Fruit fly (Drosophila melanogaster) whole organism, embryonic: Measurements from ENCODE around the gene Hacd1.

Experiments
- Bdp1 ChIP-seq: fragments of 200-800 bp; sonication (Bioruptor generic); optimal IDR thresholded peaks from 3 replicates; lab custom pipeline; 2016; ENCODE audit warnings: missing biosample characterization, missing genetic modification characterization
- BtbVII ChIP-seq: fragments of 200-800 bp; sonication (Bioruptor generic); optimal IDR thresholded peaks from 3 replicates; lab custom pipeline; 2017; ENCODE audit warnings: missing biosample characterization, mild to moderate bottlenecking, missing genetic modification characterization
- C15 ChIP-seq: fragments of 200-800 bp; sonication (Bioruptor generic); IDR thresholded peaks from 3 replicates; pipeline ENCODE4 v1.3.6; 2022; ENCODE audit warnings: missing biosample characterization, missing genetic modification characterization
- CG10209 ChIP-seq: fragments of 200-800 bp; sonication (Bioruptor generic); optimal IDR thresholded peaks from 3 replicates; lab custom pipeline; 2017; ENCODE audit warnings: missing biosample characterization, mild to moderate bottlenecking, missing genetic modification characterization, missing genetic modification reagents
- CG10462 ChIP-seq: fragments of 200-800 bp; sonication (Bioruptor generic); optimal IDR thresholded peaks from 2 replicates; lab custom pipeline; 2016; ENCODE audit warnings: missing biosample characterization, missing genetic modification characterization
- CG10959 ChIP-seq: fragments of 200-800 bp; sonication (Bioruptor generic); IDR thresholded peaks from 2 replicates; pipeline ENCODE4 v1.3.6; 2022; ENCODE audit warnings: missing biosample characterization, missing genetic modification characterization
- CG11723 ChIP-seq: fragments of 200-800 bp; sonication (Bioruptor generic); optimal IDR thresholded peaks from 2 replicates; lab custom pipeline; 2017; ENCODE audit warnings: missing biosample characterization, mild to moderate bottlenecking, missing genetic modification characterization
- CG13123 ChIP-seq: fragments of 200-800 bp; sonication (Bioruptor generic); optimal IDR thresholded peaks from 2 replicates; lab custom pipeline; 2016; ENCODE audit warnings: missing biosample characterization, missing genetic modification characterization
- CG15696 ChIP-seq: fragments of 200-800 bp; sonication (Bioruptor generic); optimal IDR thresholded peaks from 2 replicates; lab custom pipeline; 2019; ENCODE audit warnings: missing biosample characterization, mild to moderate bottlenecking, missing genetic modification characterization, moderate library complexity
- CG18476 ChIP-seq: fragments of 200-800 bp; sonication (Bioruptor generic); optimal IDR thresholded peaks from 2 replicates; lab custom pipeline; 2016; ENCODE audit warnings: missing biosample characterization, mild to moderate bottlenecking, missing genetic modification characterization
- CG2116 ChIP-seq: fragments of 200-800 bp; sonication (Bioruptor generic); optimal IDR thresholded peaks from 3 replicates; lab custom pipeline; 2018; ENCODE audit warnings: missing biosample characterization, mild to moderate bottlenecking, missing genetic modification characterization
- CG31224 ChIP-seq: fragments of 200-800 bp; sonication (Bioruptor generic); IDR thresholded peaks from 2 replicates; pipeline ENCODE4 v1.3.6; 2022; ENCODE audit warnings: missing biosample characterization, missing genetic modification characterization
- CG34224 ChIP-seq: fragments of 200-800 bp; sonication (Bioruptor generic); IDR thresholded peaks from 3 replicates; pipeline ENCODE4 v1.3.6; 2022; ENCODE audit warnings: missing biosample characterization, missing genetic modification characterization; ENCODE audit not compliant: partially characterized antibody
- CG34422 ChIP-seq: fragments of 200-800 bp; sonication (Bioruptor generic); IDR thresholded peaks from 3 replicates; pipeline ENCODE4 v1.3.6; 2022; ENCODE audit warnings: missing biosample characterization, missing genetic modification characterization
- CG6654 ChIP-seq: fragments of 200-800 bp; sonication (Bioruptor generic); optimal IDR thresholded peaks from 2 replicates; lab custom pipeline; 2017; ENCODE audit warnings: missing biosample characterization, mild to moderate bottlenecking, missing genetic modification characterization
- Camta ChIP-seq: fragments of 200-800 bp; sonication (Bioruptor generic); optimal IDR thresholded peaks from 2 replicates; lab custom pipeline; 2016; ENCODE audit warnings: missing biosample characterization, missing genetic modification characterization
- Deaf1 ChIP-seq: fragments of 200-800 bp; optimal IDR thresholded peaks from 3 replicates; lab custom pipeline; 2019; ENCODE audit warnings: missing biosample characterization, mild to moderate bottlenecking, missing genetic modification characterization, moderate library complexity
- Doc2 ChIP-seq: fragments of 200-800 bp; sonication (Bioruptor generic); IDR thresholded peaks from 2 replicates; pipeline ENCODE4 v1.3.6; 2022; ENCODE audit warnings: missing biosample characterization, missing genetic modification characterization
- HLHmδ ChIP-seq: fragments of 200-800 bp; sonication (Bioruptor generic); optimal IDR thresholded peaks from 2 replicates; lab custom pipeline; 2018; ENCODE audit warnings: missing biosample characterization, mild to moderate bottlenecking, missing genetic modification characterization, moderate library complexity
- Hmr ChIP-seq: fragments of 200-800 bp; sonication (Bioruptor generic); optimal IDR thresholded peaks from 3 replicates; lab custom pipeline; 2017; ENCODE audit warnings: mild to moderate bottlenecking, missing biosample characterization, missing genetic modification reagents, missing genetic modification characterization
- Hr78 ChIP-seq, 2 experiments: fragments of 200-800 bp in 1 of 2; fragments of >200 bp in 1 of 2; sonication (Bioruptor generic) in 1 of 2; optimal IDR thresholded peaks; 2 replicates each; lab custom pipeline; 2017 to 2019; ENCODE audit warnings: missing biosample characterization in 2 of 2, missing genetic modification characterization in 2 of 2, mild to moderate bottlenecking in 1 of 2, moderate library complexity in 1 of 2
- MBD-R2 ChIP-seq: fragments of 200-800 bp; sonication (Bioruptor generic); IDR thresholded peaks from 2 replicates; pipeline ENCODE4 v1.3.6; 2022; ENCODE audit warnings: missing biosample characterization, missing genetic modification characterization
- Myb ChIP-seq: fragments of 200-800 bp; sonication (Bioruptor generic); optimal IDR thresholded peaks from 2 replicates; lab custom pipeline; 2016; ENCODE audit warnings: missing biosample characterization, missing genetic modification characterization
- NC2α ChIP-seq: fragments of 200-800 bp; sonication (Bioruptor generic); optimal IDR thresholded peaks from 2 replicates; lab custom pipeline; 2016; ENCODE audit warnings: missing biosample characterization, missing genetic modification characterization
- Oli ChIP-seq: fragments of 200-800 bp; sonication (Bioruptor generic); optimal IDR thresholded peaks from 2 replicates; lab custom pipeline; 2018; ENCODE audit warnings: missing biosample characterization, mild to moderate bottlenecking, missing genetic modification characterization, moderate library complexity
- Opbp ChIP-seq: fragments of 200-800 bp; sonication (Bioruptor generic); IDR thresholded peaks from 3 replicates; pipeline ENCODE4 v1.3.6; 2022; ENCODE audit warnings: missing biosample characterization, missing genetic modification characterization; ENCODE audit not compliant: partially characterized antibody
- PHDP ChIP-seq: fragments of 200-800 bp; sonication (Bioruptor generic); optimal IDR thresholded peaks from 3 replicates; lab custom pipeline; 2018; ENCODE audit warnings: missing biosample characterization, mild to moderate bottlenecking, missing genetic modification characterization, moderate library complexity
- Rfx ChIP-seq: fragments of 200-800 bp; sonication (Bioruptor generic); IDR thresholded peaks from 2 replicates; pipeline ENCODE4 v1.3.6; 2022; ENCODE audit warnings: missing biosample characterization, missing genetic modification characterization
- Rx ChIP-seq: fragments of 200-800 bp; sonication (Bioruptor generic); IDR thresholded peaks from 2 replicates; pipeline ENCODE4 v1.3.6; 2022; ENCODE audit warnings: missing biosample characterization, missing genetic modification characterization
- Six4 ChIP-seq: fragments of 200-800 bp; sonication (Bioruptor generic); optimal IDR thresholded peaks from 2 replicates; lab custom pipeline; 2016; ENCODE audit warnings: missing biosample characterization, missing genetic modification characterization
- Sox102F ChIP-seq: fragments of 200-800 bp; sonication (Bioruptor generic); optimal IDR thresholded peaks from 2 replicates; lab custom pipeline; 2018; ENCODE audit warnings: missing biosample characterization, mild to moderate bottlenecking, missing genetic modification characterization, moderate library complexity
- Usf ChIP-seq: fragments of 200-800 bp; sonication (Bioruptor generic); optimal IDR thresholded peaks from 2 replicates; lab custom pipeline; 2017; ENCODE audit warnings: missing genotype, missing biosample characterization, missing genetic modification characterization
- ase ChIP-seq: fragments of 200-800 bp; sonication (Bioruptor generic); IDR thresholded peaks from 3 replicates; pipeline ENCODE4 v1.3.6; 2022; ENCODE audit warnings: missing biosample characterization, missing genetic modification characterization
- bbx ChIP-seq: fragments of 200-800 bp; sonication (Bioruptor generic); IDR thresholded peaks from 2 replicates; pipeline ENCODE4 v1.3.6; 2022; ENCODE audit warnings: missing biosample characterization, missing genetic modification characterization; ENCODE audit not compliant: partially characterized antibody
- dati ChIP-seq: fragments of 200-800 bp; sonication (Bioruptor generic); IDR thresholded peaks from 2 replicates; pipeline ENCODE4 v1.3.6; 2022; ENCODE audit warnings: missing biosample characterization, missing genetic modification characterization
- emc ChIP-seq: fragments of 200-800 bp; sonication (Bioruptor generic); optimal IDR thresholded peaks from 2 replicates; lab custom pipeline; 2016; ENCODE audit warnings: missing biosample characterization, missing genetic modification characterization
- gsb ChIP-seq: fragments of 200-800 bp; sonication (Bioruptor generic); IDR thresholded peaks from 2 replicates; pipeline ENCODE4 v1.3.6; 2022; ENCODE audit warnings: missing biosample characterization, missing genetic modification characterization
- lmd ChIP-seq: fragments of 200-800 bp; sonication (Bioruptor generic); IDR thresholded peaks from 2 replicates; pipeline ENCODE4 v1.3.6; 2022; ENCODE audit warnings: missing biosample characterization, missing genetic modification characterization
- nom ChIP-seq: fragments of 200-800 bp; sonication (Bioruptor generic); optimal IDR thresholded peaks from 2 replicates; lab custom pipeline; 2017; ENCODE audit warnings: missing biosample characterization, missing genetic modification characterization, mild to moderate bottlenecking, moderate library complexity, missing genetic modification reagents
- odd ChIP-seq: fragments of 200-800 bp; sonication (Bioruptor generic); optimal IDR thresholded peaks from 2 replicates; lab custom pipeline; 2017; ENCODE audit warnings: missing biosample characterization, mild to moderate bottlenecking, missing genetic modification characterization
- onecut ChIP-seq: fragments of 200-800 bp; sonication (Bioruptor generic); IDR thresholded peaks from 2 replicates; pipeline ENCODE4 v1.3.6; 2022; ENCODE audit warnings: missing biosample characterization, missing genetic modification characterization
- otp ChIP-seq: fragments of 200-800 bp; sonication (Bioruptor generic); IDR thresholded peaks from 3 replicates; pipeline ENCODE4, ENCODE4 v1.3.6; 2022; ENCODE audit warnings: missing biosample characterization, missing genetic modification characterization
- peb ChIP-seq: fragments of 200-800 bp; sonication (Bioruptor generic); IDR thresholded peaks from 2 replicates; pipeline ENCODE4 v1.3.6; 2022; ENCODE audit warnings: missing biosample characterization, missing genetic modification characterization
- scrt ChIP-seq: fragments of 200-800 bp; sonication (Bioruptor generic); optimal IDR thresholded peaks from 2 replicates; lab custom pipeline; 2018; ENCODE audit warnings: missing biosample characterization, mild to moderate bottlenecking, missing genetic modification characterization, moderate library complexity
- sens ChIP-seq: fragments of 200-800 bp; sonication (Bioruptor generic); peaks from one replicate; lab custom pipeline; 2016; ENCODE audit warnings: missing biosample characterization, missing genetic modification characterization
- slbo ChIP-seq: fragments of 200-800 bp; sonication (Bioruptor generic); IDR thresholded peaks from 2 replicates; pipeline ENCODE4 v1.3.6; 2022; ENCODE audit warnings: missing biosample characterization, missing genetic modification characterization
- stc ChIP-seq: fragments of 200-800 bp; sonication (Bioruptor generic); IDR thresholded peaks from 2 replicates; pipeline ENCODE4 v1.3.6; 2022; ENCODE audit warnings: missing biosample characterization, missing genetic modification characterization
- tgo ChIP-seq: fragments of 200-800 bp; sonication (Bioruptor generic); IDR thresholded peaks from 3 replicates; pipeline ENCODE4 v1.3.6; 2022; ENCODE audit warnings: missing biosample characterization, missing genetic modification characterization
- toy ChIP-seq: fragments of 200-800 bp; sonication (Bioruptor generic); IDR thresholded peaks from 2 replicates; pipeline ENCODE4 v1.3.6; 2022; ENCODE audit warnings: missing biosample characterization, missing genetic modification characterization
- unc-4 ChIP-seq: fragments of 200-800 bp; sonication (Bioruptor generic); IDR thresholded peaks from 2 replicates; pipeline ENCODE4 v1.3.6; 2022; ENCODE audit warnings: missing biosample characterization, missing genetic modification characterization; ENCODE audit not compliant: partially characterized antibody
- usp ChIP-seq: fragments of >200 bp; optimal IDR thresholded peaks from 2 replicates; lab custom pipeline; 2017; ENCODE audit warnings: missing biosample characterization, missing genetic modification characterization
- vvl ChIP-seq: fragments of 200-800 bp; sonication (Bioruptor generic); IDR thresholded peaks from 2 replicates; pipeline ENCODE4 v1.3.6; 2022; ENCODE audit warnings: missing biosample characterization, missing genetic modification characterization

Hacd1 gene

dm6 chr2L:11987945-11988344, 14.1 kb downstream of the Hacd1 start, which contains the start of the genes CG6686 and CG34163 (continued):
- TF ChIP-seq stc (GFP tag; lab: Robert Waterston, UW), result 0 out of 2 replicates have a peak, but pooled peaks have one; percentile 18
- no peak for TF ChIP-seq peb
- TF ChIP-seq Rx (GFP tag; lab: Robert Waterston, UW), result no peak
- TF ChIP-seq Bdp1 (GFP tag; lab: Kevin White, UChicago), result no peak
- no peak for TF ChIP-seq CG15696
- TF ChIP-seq unc-4 (GFP tag; lab: Robert Waterston, UW), result no peak
- no peak for TF ChIP-seq onecut (GFP tag; lab: Robert Waterston, UW)
- TF ChIP-seq Camta, result peak; percentile 51
- TF ChIP-seq CG34224 (GFP tag; lab: Robert Waterston, UW), result no peak
- no peak for TF ChIP-seq Usf (GFP tag; lab: Kevin White, UChicago)
- no peak for TF ChIP-seq toy (GFP tag; lab: Robert Waterston, UW)
- TF ChIP-seq sens (GFP tag; lab: Kevin White, UChicago), result peak; percentile 86
- TF ChIP-seq emc (GFP tag; lab: Kevin White, UChicago), result no peak
- TF ChIP-seq Rfx (GFP tag; lab: Robert Waterston, UW), result no peak
- TF ChIP-seq CG2116 (GFP tag; lab: Kevin White, UChicago), result peak; percentile 63
- TF ChIP-seq BtbVII (GFP tag; lab: Kevin White, UChicago), result no peak
- peak; percentile 35 for TF ChIP-seq CG18476 (GFP tag; lab: Kevin White, UChicago)
- no peak; the same call in 1 of the 2 replicates for TF ChIP-seq lmd (GFP tag; lab: Robert Waterston, UW)
- TF ChIP-seq slbo (GFP tag; lab: Robert Waterston, UW), result peak; percentile 66; the same call in 1 of the 2 replicates
- no peak for TF ChIP-seq Sox102F (GFP tag; lab: Kevin White, UChicago)
- no peak for TF ChIP-seq HLHmδ
- TF ChIP-seq CG34422, result peak; percentile 62; the same call in 2 of the 3 replicates
- TF ChIP-seq Six4, result no peak
- TF ChIP-seq Deaf1 (tag; lab: Kevin White, UChicago), result no peak
- no peak for TF ChIP-seq ase (GFP tag; lab: Robert Waterston, UW)
- TF ChIP-seq Myb (GFP tag; lab: Kevin White, UChicago), result peak; percentile 13
- no peak for TF ChIP-seq dati (GFP tag; lab: Robert Waterston, UW)
- no peak for TF ChIP-seq scrt (GFP tag; lab: Kevin White, UChicago)
- peak; percentile 61 for TF ChIP-seq Hmr (GFP tag; lab: Kevin White, UChicago)
- no peak for TF ChIP-seq Opbp
- TF ChIP-seq PHDP (tag; lab: Kevin White, UChicago), result peak; percentile 6
- TF ChIP-seq CG10959, result no peak
- TF ChIP-seq otp (GFP tag; lab: Robert Waterston, UW), result no peak
- TF ChIP-seq bbx (GFP tag; lab: Robert Waterston, UW), result no peak
- TF ChIP-seq nom (GFP tag; lab: Kevin White, UChicago), result no peak
- no peak for TF ChIP-seq CG6654
- no peak for TF ChIP-seq C15 (GFP tag; lab: Robert Waterston, UW)
- TF ChIP-seq CG10209, result no peak
- no peak for TF ChIP-seq CG11723 (GFP tag; lab: Kevin White, UChicago)
- no peak for TF ChIP-seq Oli (tag; lab: Kevin White, UChicago)
- no peak for TF ChIP-seq gsb
- no peak for TF ChIP-seq Hr78 (GFP tag; optimal IDR thresholded peaks at IDR 0.05; lab: Kevin White, UChicago)
- no peak for TF ChIP-seq usp (GFP tag; lab: Kevin White, UChicago)
- TF ChIP-seq vvl (GFP tag; lab: Robert Waterston, UW), result peak; percentile 40; the same call in 1 of the 2 replicates
- no peak for TF ChIP-seq Doc2 (GFP tag; lab: Robert Waterston, UW)
- TF ChIP-seq MBD-R2 (GFP tag; lab: Robert Waterston, UW), result peak; percentile 89
- TF ChIP-seq CG13123 (GFP tag; lab: Kevin White, UChicago), result no peak
- TF ChIP-seq odd (GFP tag; lab: Kevin White, UChicago), result no peak
- TF ChIP-seq tgo, result no peak
- peak; percentile 37 for TF ChIP-seq CG10462 (GFP tag; lab: Kevin White, UChicago)
- no peak for TF ChIP-seq CG31224 (GFP tag; lab: Robert Waterston, UW)
- TF ChIP-seq NC2α (GFP tag; lab: Kevin White, UChicago), result no peak
